Worm (Caenorhabditis elegans): ENCODE results near the gene R08E5.4.

- TF ChIP-seq hmg-4 (GFP tag; optimal IDR thresholded peaks at IDR 0.05) (no peak), tra-4 (tag; optimal IDR thresholded peaks at IDR 0.05) (no peak), ama-1 (optimal IDR thresholded peaks at IDR 0.05) (no peak), hmbx-1 (tag; optimal IDR thresholded peaks at IDR 0.05) (no peak), ceh-36 (tag; optimal IDR thresholded peaks at IDR 0.05) (no peak), ceh-13 (GFP tag; optimal IDR thresholded peaks at IDR 0.05) (no peak), B0310.2 (tag; optimal IDR thresholded peaks at IDR 0.05) (no peak)
Measured at ce11 chrV:3807846-3808245, 39.5 kb downstream of the R08E5.4 start.

All from whole organism, early embryonic.